Worm (Caenorhabditis elegans) whole organism, late embryonic: ENCODE results near the gene ssl-1.

Experiments used
- F13H6.1 ChIP-seq: sonication (generic microtip); optimal IDR thresholded peaks from 2 replicates; lab custom pipeline; 2016; ENCODE audit warnings: missing genetic modification characterization, missing compliant biosample characterization
- T23F11.4 ChIP-seq: fragments of 200-800 bp; sonication (Bioruptor generic); optimal IDR thresholded peaks from 2 replicates; lab custom pipeline; 2018; ENCODE audit warnings: mild to moderate bottlenecking, missing genetic modification characterization, missing compliant biosample characterization
- ceh-24 ChIP-seq: sonication (generic microtip); optimal IDR thresholded peaks from 2 replicates; lab custom pipeline; 2016; ENCODE audit warnings: mild to moderate bottlenecking, missing genetic modification characterization, missing compliant biosample characterization
- hlh-13 ChIP-seq: fragments of 200-800 bp; sonication (Bioruptor generic); optimal IDR thresholded peaks from 2 replicates; lab custom pipeline; 2018; ENCODE audit warnings: mild to moderate bottlenecking, missing genetic modification characterization, missing compliant biosample characterization
- nfya-1 ChIP-seq: sonication (generic microtip); optimal IDR thresholded peaks from 2 replicates; lab custom pipeline; 2017; ENCODE audit warnings: missing genetic modification characterization, mild to moderate bottlenecking, missing compliant biosample characterization, antibody characterized with exemption, moderate library complexity
- nhr-11 ChIP-seq: fragments of 150-350 bp; optimal IDR thresholded peaks from 2 replicates; lab custom pipeline; 2014; ENCODE audit warnings: missing biosample characterization, missing genetic modification characterization
- nhr-232 ChIP-seq: sonication (generic microtip); optimal IDR thresholded peaks from 2 replicates; lab custom pipeline; 2016; ENCODE audit warnings: missing genetic modification characterization, missing compliant biosample characterization
- odd-2 ChIP-seq: sonication (generic microtip); optimal IDR thresholded peaks from 2 replicates; lab custom pipeline; 2017; ENCODE audit warnings: antibody characterized with exemption, mild to moderate bottlenecking, missing genetic modification characterization, missing compliant biosample characterization
- rnt-1 ChIP-seq: sonication (generic microtip); optimal IDR thresholded peaks from 2 replicates; lab custom pipeline; 2016; ENCODE audit warnings: missing genetic modification characterization, missing compliant biosample characterization
- unc-86 ChIP-seq: sonication (generic microtip); optimal IDR thresholded peaks from 2 replicates; lab custom pipeline; 2016; ENCODE audit warnings: missing genetic modification characterization, missing compliant biosample characterization
- ztf-16 ChIP-seq: sonication (generic microtip); optimal IDR thresholded peaks from 2 replicates; lab custom pipeline; 2017; ENCODE audit warnings: missing genetic modification characterization, missing compliant biosample characterization

- TF ChIP-seq unc-86 (no peak), nhr-232 (tag; lab: Kevin White, UChicago) (no peak), nhr-11 (tag; lab: Kevin White, UChicago) (no peak), odd-2 (tag; lab: Kevin White, UChicago) (no peak), nfya-1 (tag; lab: Kevin White, UChicago) (no peak), ztf-16 (tag; lab: Kevin White, UChicago) (no peak), hlh-13 (GFP tag; lab: Kevin White, UChicago) (no peak), ceh-24 (no peak), rnt-1 (no peak), T23F11.4 (GFP tag; lab: Kevin White, UChicago) (no peak), F13H6.1 (tag; lab: Kevin White, UChicago) (no peak)
Measured at ce11 chrIII:12794200-12794599, 79.8 kb downstream of the ssl-1 start.
